Fruit fly (Drosophila melanogaster) whole organism, embryonic: ENCODE measurements around the gene ec.

Experiments
- Antp ChIP-seq: fragments of 200-800 bp; sonication (Bioruptor generic); optimal IDR thresholded peaks from 3 replicates; lab custom pipeline; 2016; ENCODE audit warnings: missing biosample characterization, missing genetic modification characterization
- B-H1 ChIP-seq: fragments of 200-800 bp; sonication (Bioruptor generic); IDR thresholded peaks from 3 replicates; pipeline ENCODE4 v1.3.6; 2022; ENCODE audit warnings: missing biosample characterization, missing genetic modification characterization
- Bteb2 ChIP-seq: fragments of 200-800 bp; sonication (Bioruptor generic); optimal IDR thresholded peaks from 2 replicates; lab custom pipeline; 2016; ENCODE audit warnings: missing biosample characterization, missing genetic modification characterization
- CG1024 ChIP-seq: fragments of 200-800 bp; sonication (Bioruptor generic); IDR thresholded peaks from 2 replicates; pipeline ENCODE4 v1.3.6; 2022; ENCODE audit warnings: missing biosample characterization, missing genetic modification characterization
- CG12155 ChIP-seq: fragments of 200-800 bp; sonication (Bioruptor generic); optimal IDR thresholded peaks from 3 replicates; lab custom pipeline; 2016; ENCODE audit warnings: missing biosample characterization, missing genetic modification characterization
- CG12236 ChIP-seq: fragments of 200-800 bp; sonication (Bioruptor generic); optimal IDR thresholded peaks from 2 replicates; lab custom pipeline; 2016; ENCODE audit warnings: missing biosample characterization, missing genetic modification characterization
- CG15601 ChIP-seq: fragments of 200-800 bp; sonication (Bioruptor generic); optimal IDR thresholded peaks from 3 replicates; lab custom pipeline; 2019; ENCODE audit warnings: missing biosample characterization, mild to moderate bottlenecking, missing genetic modification characterization, moderate library complexity
- CG17328 ChIP-seq: fragments of 200-800 bp; sonication (Bioruptor generic); IDR thresholded peaks from 2 replicates; pipeline ENCODE4 v1.3.6; 2022; ENCODE audit warnings: missing biosample characterization, missing genetic modification characterization
- CG17568 ChIP-seq: fragments of 200-800 bp; sonication (Bioruptor generic); optimal IDR thresholded peaks from 2 replicates; lab custom pipeline; 2018; ENCODE audit warnings: missing biosample characterization, mild to moderate bottlenecking, missing genetic modification characterization, moderate library complexity
- CG17612 ChIP-seq: fragments of 200-800 bp; sonication (Bioruptor generic); IDR thresholded peaks from 2 replicates; pipeline ENCODE4 v1.3.6; 2022; ENCODE audit warnings: missing biosample characterization, missing genetic modification characterization
- CG1832 ChIP-seq: fragments of 200-800 bp; sonication (Bioruptor generic); optimal IDR thresholded peaks from 2 replicates; lab custom pipeline; 2017; ENCODE audit warnings: missing biosample characterization, mild to moderate bottlenecking, missing genetic modification characterization, inconsistent platforms
- CG2875 ChIP-seq: fragments of 200-800 bp; sonication (Bioruptor generic); optimal IDR thresholded peaks from 2 replicates; lab custom pipeline; 2017; ENCODE audit warnings: missing biosample characterization, mild to moderate bottlenecking, missing genetic modification characterization, missing genetic modification reagents
- CG32767 ChIP-seq: fragments of 200-800 bp; sonication (Bioruptor generic); IDR thresholded peaks from 2 replicates; pipeline ENCODE4 v1.3.6; 2022; ENCODE audit warnings: missing biosample characterization, missing genetic modification characterization
- CG34224 ChIP-seq: fragments of 200-800 bp; sonication (Bioruptor generic); IDR thresholded peaks from 3 replicates; pipeline ENCODE4 v1.3.6; 2022; ENCODE audit warnings: missing biosample characterization, missing genetic modification characterization; ENCODE audit not compliant: partially characterized antibody
- CG4282 ChIP-seq: fragments of 200-800 bp; sonication (Bioruptor generic); optimal IDR thresholded peaks from 2 replicates; lab custom pipeline; 2016; ENCODE audit warnings: missing biosample characterization, missing genetic modification characterization
- CG5245 ChIP-seq: fragments of 200-800 bp; sonication (Bioruptor generic); optimal IDR thresholded peaks from 3 replicates; lab custom pipeline; 2016; ENCODE audit warnings: missing biosample characterization, missing genetic modification characterization
- CG6654 ChIP-seq: fragments of 200-800 bp; sonication (Bioruptor generic); optimal IDR thresholded peaks from 2 replicates; lab custom pipeline; 2017; ENCODE audit warnings: missing biosample characterization, mild to moderate bottlenecking, missing genetic modification characterization
- CG7987 ChIP-seq: fragments of 200-800 bp; sonication (Bioruptor generic); optimal IDR thresholded peaks from 2 replicates; lab custom pipeline; 2018; ENCODE audit warnings: missing biosample characterization, mild to moderate bottlenecking, missing genetic modification characterization, moderate library complexity
- CkIIα-i1 ChIP-seq: fragments of 200-800 bp; sonication (Bioruptor generic); IDR thresholded peaks from 2 replicates; pipeline ENCODE4 v1.3.6; 2022; ENCODE audit warnings: missing biosample characterization, missing genetic modification characterization
- CrebB ChIP-seq: fragments of 200-800 bp; sonication (Bioruptor generic); optimal IDR thresholded peaks from 3 replicates; lab custom pipeline; 2018; ENCODE audit warnings: missing biosample characterization, mild to moderate bottlenecking, missing genetic modification characterization
- D19A ChIP-seq: fragments of 200-800 bp; optimal IDR thresholded peaks from 3 replicates; lab custom pipeline; 2019; ENCODE audit warnings: missing biosample characterization, mild to moderate bottlenecking, missing genetic modification characterization, moderate library complexity
- E2f2 ChIP-seq: fragments of 200-800 bp; sonication (Bioruptor generic); IDR thresholded peaks from 2 replicates; pipeline ENCODE4 v1.3.6; 2022; ENCODE audit warnings: missing biosample characterization, missing genetic modification characterization
- H2.0 ChIP-seq: fragments of 200-800 bp; sonication (Bioruptor generic); IDR thresholded peaks from 2 replicates; pipeline ENCODE4 v1.3.6; 2022; ENCODE audit warnings: missing biosample characterization, missing genetic modification characterization
- Hand ChIP-seq: fragments of 200-800 bp; sonication (Bioruptor generic); optimal IDR thresholded peaks from 2 replicates; lab custom pipeline; 2017; ENCODE audit warnings: mild to moderate bottlenecking, missing biosample characterization, missing genetic modification reagents, missing genetic modification characterization
- Hr3 ChIP-seq: fragments of 200-800 bp; sonication (Bioruptor generic); optimal IDR thresholded peaks from 3 replicates; lab custom pipeline; 2016; ENCODE audit warnings: missing biosample characterization, missing genetic modification characterization
- Jarid2 ChIP-seq: fragments of 200-800 bp; sonication (Bioruptor generic); optimal IDR thresholded peaks from 3 replicates; lab custom pipeline; 2017; ENCODE audit warnings: mild to moderate bottlenecking, missing biosample characterization, missing genetic modification reagents, missing genetic modification characterization
- MBD-R2 ChIP-seq: fragments of 200-800 bp; sonication (Bioruptor generic); IDR thresholded peaks from 2 replicates; pipeline ENCODE4 v1.3.6; 2022; ENCODE audit warnings: missing biosample characterization, missing genetic modification characterization
- Nf-YB ChIP-seq: fragments of 200-800 bp; sonication (Bioruptor generic); optimal IDR thresholded peaks from 3 replicates; lab custom pipeline; 2019; ENCODE audit warnings: missing biosample characterization, mild to moderate bottlenecking, missing genetic modification characterization, moderate library complexity
- Ssrp ChIP-seq: fragments of 200-800 bp; sonication (Bioruptor generic); optimal IDR thresholded peaks from 2 replicates; lab custom pipeline; 2018; ENCODE audit warnings: missing biosample characterization, mild to moderate bottlenecking, missing genetic modification characterization, moderate library complexity
- bab2 ChIP-seq: fragments of 200-800 bp; sonication (Bioruptor generic); optimal IDR thresholded peaks from 2 replicates; lab custom pipeline; 2016; ENCODE audit warnings: missing biosample characterization, missing genetic modification characterization
- bowl ChIP-seq: fragments of 200-800 bp; sonication (Bioruptor generic); IDR thresholded peaks from 2 replicates; pipeline ENCODE4 v1.3.6; 2022; ENCODE audit warnings: missing biosample characterization, missing genetic modification characterization
- chif ChIP-seq, 2 experiments: fragments of 200-800 bp; sonication (Bioruptor generic); optimal IDR thresholded peaks; 3 replicates each; lab custom pipeline; 2016; ENCODE audit warnings: missing biosample characterization in 2 of 2, missing genetic modification characterization in 2 of 2
- fu2 ChIP-seq: fragments of 200-800 bp; sonication (Bioruptor generic); optimal IDR thresholded peaks from 2 replicates; lab custom pipeline; 2016; ENCODE audit warnings: missing biosample characterization, missing genetic modification characterization
- gcm ChIP-seq: fragments of 200-800 bp; sonication (Bioruptor generic); optimal IDR thresholded peaks from 2 replicates; lab custom pipeline; 2019; ENCODE audit warnings: missing biosample characterization, mild to moderate bottlenecking, missing genetic modification characterization, moderate library complexity
- grau ChIP-seq: fragments of 200-800 bp; optimal IDR thresholded peaks from 3 replicates; lab custom pipeline; 2019; ENCODE audit warnings: missing biosample characterization, mild to moderate bottlenecking, missing genetic modification characterization, moderate library complexity
- h ChIP-seq: fragments of >200 bp; optimal IDR thresholded peaks from 2 replicates; lab custom pipeline; 2017
- hbn ChIP-seq: fragments of 200-800 bp; sonication (Bioruptor generic); IDR thresholded peaks from 2 replicates; pipeline ENCODE4 v1.3.6; 2022; ENCODE audit warnings: missing biosample characterization, missing genetic modification characterization; ENCODE audit not compliant: partially characterized antibody
- jigr1 ChIP-seq: fragments of 200-800 bp; sonication (Bioruptor generic); IDR thresholded peaks from 3 replicates; pipeline ENCODE4 v1.3.6; 2022; ENCODE audit warnings: missing biosample characterization, missing genetic modification characterization
- nerfin-2 ChIP-seq: fragments of 200-800 bp; sonication (Bioruptor generic); IDR thresholded peaks from 2 replicates; pipeline ENCODE4 v1.3.6; 2022; ENCODE audit warnings: missing biosample characterization, missing genetic modification characterization; ENCODE audit not compliant: partially characterized antibody
- p53 ChIP-seq: fragments of 200-800 bp; sonication (Bioruptor generic); optimal IDR thresholded peaks from 2 replicates; lab custom pipeline; 2016; ENCODE audit warnings: missing biosample characterization, missing genetic modification characterization
- pb ChIP-seq: fragments of 200-800 bp; sonication (Bioruptor generic); optimal IDR thresholded peaks from 3 replicates; lab custom pipeline; 2016; ENCODE audit warnings: missing biosample characterization, missing genetic modification characterization
- pum ChIP-seq: fragments of 200-800 bp; sonication (Bioruptor generic); optimal IDR thresholded peaks from 2 replicates; lab custom pipeline; 2016; ENCODE audit warnings: missing biosample characterization, missing genetic modification characterization
- repo ChIP-seq: fragments of 200-800 bp; sonication (Bioruptor generic); optimal IDR thresholded peaks from 2 replicates; lab custom pipeline; 2016; ENCODE audit warnings: missing biosample characterization, missing genetic modification characterization
- sd ChIP-seq: fragments of 200-800 bp; sonication (Bioruptor generic); optimal IDR thresholded peaks from 3 replicates; lab custom pipeline; 2018; ENCODE audit warnings: missing biosample characterization, mild to moderate bottlenecking, missing genetic modification characterization, moderate library complexity
- slbo ChIP-seq: fragments of 200-800 bp; sonication (Bioruptor generic); IDR thresholded peaks from 2 replicates; pipeline ENCODE4 v1.3.6; 2022; ENCODE audit warnings: missing biosample characterization, missing genetic modification characterization
- tup ChIP-seq: fragments of 200-800 bp; sonication (Bioruptor generic); optimal IDR thresholded peaks from 2 replicates; lab custom pipeline; 2016; ENCODE audit warnings: missing biosample characterization, mild to moderate bottlenecking, missing genetic modification characterization, moderate library complexity
- unpg ChIP-seq: fragments of 200-800 bp; sonication (Bioruptor generic); optimal IDR thresholded peaks from 3 replicates; lab custom pipeline; 2018; ENCODE audit warnings: missing biosample characterization, mild to moderate bottlenecking, missing genetic modification characterization, moderate library complexity
- wdn ChIP-seq: fragments of 200-800 bp; sonication (Bioruptor generic); IDR thresholded peaks from 2 replicates; pipeline ENCODE4 v1.3.6; 2022; ENCODE audit warnings: missing biosample characterization, missing genetic modification characterization
- zen ChIP-seq: fragments of 200-800 bp; sonication (Bioruptor generic); optimal IDR thresholded peaks from 3 replicates; lab custom pipeline; 2018; ENCODE audit warnings: missing biosample characterization, mild to moderate bottlenecking, missing genetic modification characterization, moderate library complexity

ec gene

DNA sequence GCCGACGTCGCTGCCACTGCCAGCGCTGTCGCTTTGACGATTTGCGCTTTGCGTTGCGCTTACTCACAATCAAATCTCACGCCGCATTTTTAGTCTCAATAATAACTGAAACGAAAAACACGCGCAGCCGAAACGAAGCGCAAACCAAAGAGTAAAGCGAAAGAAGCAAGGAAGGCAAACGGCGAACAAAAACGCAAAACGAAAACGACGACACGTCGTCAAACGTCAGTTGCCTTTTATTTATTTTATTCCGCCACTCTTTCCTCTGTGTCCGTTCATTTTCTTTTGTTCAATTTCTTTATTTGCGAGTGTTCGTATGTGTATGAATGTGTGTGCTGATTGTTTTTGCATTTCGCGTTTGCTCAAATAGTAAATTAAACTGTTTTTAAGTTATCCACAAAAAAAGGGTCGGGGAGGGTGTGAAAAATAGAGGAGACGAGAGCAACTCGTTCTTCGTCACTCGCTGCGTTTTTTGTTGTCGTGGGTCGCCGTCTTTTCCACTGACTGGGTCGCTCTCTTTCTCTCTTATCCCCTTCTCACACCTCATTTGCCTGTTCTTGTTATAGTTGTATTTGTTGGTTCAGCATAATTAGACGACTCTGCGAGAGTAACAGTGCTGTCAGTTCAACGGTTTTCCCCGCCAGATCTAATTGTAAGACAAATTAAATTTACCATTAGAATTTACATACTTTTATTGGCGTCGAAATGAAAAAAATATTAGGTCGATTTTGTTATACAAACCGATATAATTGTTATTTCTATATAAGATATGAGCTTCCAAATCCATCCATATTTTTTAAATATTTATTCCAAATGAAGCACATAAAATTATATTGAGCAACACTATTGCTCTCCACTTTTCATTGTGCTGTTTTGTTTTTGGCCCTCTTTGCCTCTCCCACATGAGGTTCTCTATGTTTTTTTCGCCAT is 38.4 kb upstream of the ec start (continued):
- no peak for TF ChIP-seq CkIIα-i1
- TF ChIP-seq CG17568 (GFP tag; lab: Kevin White, UChicago) = peak; percentile 22
- peak; percentile 79 for TF ChIP-seq unpg (GFP tag; lab: Kevin White, UChicago)
- TF ChIP-seq CG15601 (tag; lab: Kevin White, UChicago) = peak; percentile 56
- no peak; the same call in 2 of the 3 replicates for TF ChIP-seq CG34224
- no peak for TF ChIP-seq CG5245 (GFP tag; lab: Kevin White, UChicago)
- TF ChIP-seq Jarid2 (GFP tag; lab: Kevin White, UChicago) = peak; percentile 36
- TF ChIP-seq pb (GFP tag; lab: Kevin White, UChicago) = no peak
- no peak for TF ChIP-seq CG1024 (GFP tag; lab: Robert Waterston, UW)
- TF ChIP-seq gcm = peak; percentile 65
- peak; percentile 48 for TF ChIP-seq E2f2 (GFP tag; lab: Robert Waterston, UW)
- TF ChIP-seq CG7987 (GFP tag; lab: Kevin White, UChicago) = no peak
- peak; percentile 77 for TF ChIP-seq slbo (GFP tag; lab: Robert Waterston, UW)
- no peak for TF ChIP-seq sd (tag; lab: Kevin White, UChicago)
- TF ChIP-seq Antp (GFP tag; lab: Kevin White, UChicago) = no peak
- no peak for TF ChIP-seq CG17612
- TF ChIP-seq CG4282 (GFP tag; lab: Kevin White, UChicago) = no peak
- TF ChIP-seq Ssrp (tag; lab: Kevin White, UChicago) = peak; percentile 59
- TF ChIP-seq CG12236 (GFP tag; lab: Kevin White, UChicago) = no peak
- peak; percentile 60 for TF ChIP-seq Nf-YB
- peak; percentile 42; the same call in 1 of the 3 replicates for TF ChIP-seq B-H1 (GFP tag; lab: Robert Waterston, UW)
- peak; percentile 22 to 28 for TF ChIP-seq chif (GFP tag; optimal IDR thresholded peaks at IDR 0.05; lab: Kevin White, UChicago)
- no peak for TF ChIP-seq bowl (GFP tag; lab: Robert Waterston, UW)
- peak; percentile 66 for TF ChIP-seq Bteb2 (GFP tag; lab: Kevin White, UChicago)
- no peak for TF ChIP-seq jigr1 (GFP tag; lab: Robert Waterston, UW)
- no peak for TF ChIP-seq hbn (GFP tag; lab: Robert Waterston, UW)
- TF ChIP-seq MBD-R2 = peak; percentile 34; the same call in 1 of the 2 replicates
- no peak for TF ChIP-seq p53 (GFP tag; lab: Kevin White, UChicago)
- peak; percentile 66 for TF ChIP-seq D19A
- TF ChIP-seq CG12155 (GFP tag; lab: Kevin White, UChicago) = peak; percentile 89
- peak; percentile 87 for TF ChIP-seq grau (tag; lab: Kevin White, UChicago)
- no peak for TF ChIP-seq CG6654 (GFP tag; lab: Kevin White, UChicago)
- TF ChIP-seq CG1832 (GFP tag; lab: Kevin White, UChicago) = no peak
- peak; percentile 69 for TF ChIP-seq CG32767 (GFP tag; lab: Robert Waterston, UW)
- peak; percentile 65; the same call in 1 of the 2 replicates for TF ChIP-seq H2.0 (GFP tag; lab: Robert Waterston, UW)
- TF ChIP-seq tup (GFP tag; lab: Kevin White, UChicago) = no peak
- peak; percentile 69 for TF ChIP-seq zen (tag; lab: Kevin White, UChicago)
- peak; percentile 22 for TF ChIP-seq pum (GFP tag; lab: Kevin White, UChicago)
- TF ChIP-seq CrebB (tag; lab: Kevin White, UChicago) = peak; percentile 54
- peak; percentile 27 for TF ChIP-seq bab2 (GFP tag; lab: Kevin White, UChicago)
- no peak for TF ChIP-seq fu2 (GFP tag; lab: Kevin White, UChicago)
- TF ChIP-seq h = no peak
- peak; percentile 54 for TF ChIP-seq CG2875 (GFP tag; lab: Kevin White, UChicago)
- TF ChIP-seq Hr3 = peak; percentile 49
- no peak for TF ChIP-seq repo (GFP tag; lab: Kevin White, UChicago)
- 0 out of 2 replicates have a peak, but pooled peaks have one; percentile 19 for TF ChIP-seq CG17328 (GFP tag; lab: Robert Waterston, UW)
- TF ChIP-seq wdn (GFP tag; lab: Robert Waterston, UW) = peak; percentile 65
- TF ChIP-seq Hand (GFP tag; lab: Kevin White, UChicago) = peak; percentile 79
- TF ChIP-seq nerfin-2 (GFP tag; lab: Robert Waterston, UW) = no peak
